Fruit fly (Drosophila melanogaster) S2 (cell line): Measurements from ENCODE around the gene Rac1.

Experiments
- CG8478 ChIP-seq: fragments of >200 bp; optimal IDR thresholded peaks from 2 replicates; lab custom pipeline; 2018
- CTCF ChIP-seq, 2 experiments: fragments of >200 bp; optimal IDR thresholded peaks; 2 replicates each; lab custom pipeline; 2018

Gene Rac1

DNA sequence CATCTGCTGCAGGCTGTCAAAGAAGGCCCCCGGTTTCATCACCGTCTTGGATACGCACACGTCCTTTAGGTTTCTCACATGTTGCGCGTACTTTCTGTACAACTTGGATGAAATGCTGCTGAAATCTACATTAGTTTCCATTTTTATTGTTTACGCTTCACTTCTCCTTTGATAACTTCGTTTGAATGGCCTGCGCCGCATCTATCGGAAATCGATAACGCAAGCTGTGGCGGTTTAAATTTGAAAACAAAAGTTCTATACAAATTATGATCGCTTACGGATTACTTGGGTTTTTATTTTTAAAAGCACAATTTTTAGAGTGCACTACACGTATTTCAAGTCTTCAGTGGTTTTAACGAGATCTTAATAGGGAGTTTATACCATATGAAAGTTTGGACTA lies 30.5 kb upstream of the Rac1 start, which contains the start of gene msd5:
Gene msd5 (minus strand): TSS at position 174 of the 400 bp plus-strand sequence.
- TF ChIP-seq CG8478 (lab: Kevin White, UChicago) (no peak), CTCF (optimal IDR thresholded peaks at IDR 0.05; lab: Kevin White, UChicago) (no peak)

- no peak for TF ChIP-seq CTCF (optimal IDR thresholded peaks at IDR 0.05; lab: Kevin White, UChicago)
- TF ChIP-seq CG8478 (lab: Kevin White, UChicago), result no peak
Observed at dm6 chr3L:1331542-1331941, 29.1 kb upstream of the Rac1 start, which contains the start of gene msd1. TSS of gene msd1 (plus strand) at chr3L:1331744.

DNA sequence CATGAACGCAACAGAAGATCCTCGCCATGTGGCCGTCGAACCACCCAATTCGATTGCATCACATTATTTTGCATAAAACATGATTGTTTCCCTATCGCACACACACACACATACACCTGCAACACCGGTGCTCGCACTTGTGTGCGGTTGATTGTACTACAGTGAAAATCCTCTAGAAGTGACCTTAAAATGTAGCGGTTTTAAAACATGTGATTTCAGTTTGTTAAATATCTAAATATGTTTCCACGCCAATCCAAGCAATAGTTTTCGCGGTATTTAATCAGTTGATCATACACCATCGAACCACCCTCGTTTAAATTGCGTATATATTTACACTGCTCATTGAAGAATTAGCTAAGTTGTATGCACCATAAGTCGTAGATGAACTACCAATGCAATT lies 27.9 kb upstream of the Rac1 start:
- TF ChIP-seq CG8478 (lab: Kevin White, UChicago) (no peak), CTCF (optimal IDR thresholded peaks at IDR 0.05; lab: Kevin White, UChicago) (no peak)

DNA sequence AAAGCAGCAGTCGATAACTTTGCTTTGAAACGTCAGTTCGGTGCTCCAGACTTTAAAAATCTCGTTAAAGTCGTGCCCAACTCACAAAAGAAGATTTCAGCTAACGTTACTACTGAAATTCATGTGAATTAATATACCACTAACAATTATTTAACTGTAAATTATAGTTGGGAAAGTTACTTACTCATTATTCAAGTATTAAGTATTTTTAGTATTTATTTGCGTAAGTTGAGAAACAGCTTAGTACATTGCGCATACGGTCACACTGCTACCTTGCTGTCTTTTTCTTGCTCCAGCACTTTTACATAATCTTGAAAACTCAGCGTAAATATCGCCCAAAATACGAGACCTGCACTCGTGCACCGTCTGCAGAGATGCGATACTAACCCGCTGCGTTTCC lies 27.2 kb upstream of the Rac1 start, which contains the start of gene ND-ACP:
Gene ND-ACP (plus strand): TSS at position 226 of the 400 bp plus-strand sequence.
- TF ChIP-seq CTCF (optimal IDR thresholded peaks at IDR 0.05; lab: Kevin White, UChicago), result no peak
- no peak for TF ChIP-seq CG8478 (lab: Kevin White, UChicago)

DNA sequence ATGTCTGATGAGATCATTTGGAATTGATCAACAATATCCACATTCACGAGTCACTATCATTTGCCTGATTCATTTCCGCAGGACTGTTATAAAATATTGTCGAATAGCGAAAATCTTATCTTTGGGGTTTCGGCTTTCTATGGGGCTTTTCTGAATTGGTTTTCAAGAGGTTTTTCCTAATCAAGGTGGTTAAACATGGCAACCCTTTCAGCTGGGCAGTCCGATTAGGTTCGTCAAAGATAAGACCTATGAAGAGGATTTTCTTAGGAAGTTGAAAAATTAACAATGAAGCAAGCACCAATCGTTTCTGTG lies 23.1 kb upstream of the Rac1 start:
- TF ChIP-seq CG8478 (lab: Kevin White, UChicago) (no peak), CTCF (optimal IDR thresholded peaks at IDR 0.05; lab: Kevin White, UChicago) (no peak)

dm6 chr3L:1324818-1325625 lies 22.5 kb upstream of the Rac1 start:
- no peak for TF ChIP-seq CG8478 (lab: Kevin White, UChicago)
- no peak for TF ChIP-seq CTCF (optimal IDR thresholded peaks at IDR 0.05; lab: Kevin White, UChicago)

DNA sequence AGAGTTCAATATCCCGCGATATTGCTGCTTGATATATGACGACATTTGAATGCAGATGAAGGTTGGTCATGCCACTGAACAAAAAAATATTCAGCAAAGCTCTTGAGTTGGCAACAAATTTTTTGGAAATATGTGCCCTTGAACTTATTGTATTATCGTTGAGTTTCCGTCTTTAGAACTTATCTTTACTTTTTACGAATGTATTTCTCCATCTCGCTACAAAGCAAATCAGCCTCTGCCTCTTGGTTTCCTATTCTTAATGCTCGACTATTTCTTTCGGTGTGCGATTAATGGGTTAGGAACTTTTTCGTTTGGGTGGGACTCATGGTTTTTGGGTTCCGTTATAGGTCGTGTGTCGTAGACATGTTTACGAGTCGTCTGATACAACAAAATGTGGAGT lies 20.7 kb upstream of the Rac1 start:
- TF ChIP-seq CG8478 (lab: Kevin White, UChicago), result no peak
- no peak for TF ChIP-seq CTCF (optimal IDR thresholded peaks at IDR 0.05; lab: Kevin White, UChicago)

- TF ChIP-seq CTCF (optimal IDR thresholded peaks at IDR 0.05; lab: Kevin White, UChicago) (no peak), CG8478 (lab: Kevin White, UChicago) (no peak)
Observed at dm6 chr3L:1322706-1323105, 20.2 kb upstream of the Rac1 start, which contains the start of gene CG9184. TSS of gene CG9184 (minus strand) at chr3L:1322806.

- TF ChIP-seq CTCF (optimal IDR thresholded peaks at IDR 0.05; lab: Kevin White, UChicago), result no peak
- TF ChIP-seq CG8478 (lab: Kevin White, UChicago), result no peak
Observed at dm6 chr3L:1322159-1322558, 19.7 kb upstream of the Rac1 start.

DNA sequence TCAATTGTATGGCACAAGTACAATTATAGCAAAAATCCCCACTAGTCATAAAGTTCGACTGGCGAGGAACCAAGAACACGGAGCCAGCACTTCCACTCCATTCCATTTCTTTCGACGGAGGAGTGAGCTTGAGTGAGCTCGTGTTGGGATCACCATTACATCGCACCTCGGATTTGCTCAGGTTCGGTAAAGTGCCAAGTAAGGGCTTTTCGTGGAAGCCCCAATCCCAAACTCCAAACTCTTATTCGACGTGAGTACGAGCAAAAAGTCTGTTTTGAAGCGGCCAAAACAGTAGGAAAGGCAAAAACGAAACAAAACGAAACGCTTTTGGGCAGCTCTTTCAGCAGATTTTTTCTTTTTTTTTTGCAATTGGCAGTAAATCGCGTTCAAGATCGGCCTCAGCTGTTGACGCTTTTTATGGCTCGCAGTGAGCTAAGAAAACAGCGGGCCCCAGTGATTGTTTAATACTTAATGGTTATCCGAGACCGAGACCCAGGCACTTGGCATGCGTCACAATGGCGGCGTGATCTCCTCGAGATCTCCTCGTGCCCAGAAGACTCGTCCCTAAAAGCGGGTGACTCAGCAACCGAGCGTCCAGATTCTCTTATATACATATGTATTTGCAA lies 18.6 kb upstream of the Rac1 start:
- no peak for TF ChIP-seq CG8478 (lab: Kevin White, UChicago)
- TF ChIP-seq CTCF (optimal IDR thresholded peaks at IDR 0.05; lab: Kevin White, UChicago), result no peak

DNA sequence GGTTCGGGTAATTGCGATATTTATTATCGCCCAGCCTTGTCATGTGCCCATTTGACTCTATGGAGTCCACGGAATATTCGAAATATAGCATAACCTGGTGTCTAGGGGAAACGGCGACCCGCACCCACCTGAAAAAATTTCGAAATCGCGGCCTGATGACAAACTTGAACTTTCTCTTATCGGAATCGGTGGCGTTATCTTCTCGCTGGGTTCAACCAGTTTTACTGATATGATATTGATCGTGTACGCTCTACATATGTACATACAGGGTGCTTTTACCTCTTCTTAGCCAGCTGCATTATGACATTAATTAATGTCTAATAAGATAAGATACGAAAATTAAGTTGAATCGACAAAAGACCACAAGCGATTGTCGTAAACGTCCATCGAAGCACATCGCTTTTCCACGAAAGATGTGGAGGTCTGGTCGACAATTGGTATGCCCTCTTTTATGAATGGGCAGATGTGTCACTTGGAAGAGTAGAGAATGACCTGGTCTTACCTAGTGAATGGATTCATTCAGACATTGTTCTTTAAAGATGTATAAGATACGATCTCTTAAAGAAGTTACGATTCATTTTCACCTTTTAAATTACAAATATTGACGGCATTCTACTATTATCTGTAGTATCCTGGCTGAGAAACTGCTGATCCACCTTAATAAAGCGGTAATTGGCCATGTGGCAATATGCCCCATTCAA lies 17.9 kb upstream of the Rac1 start:
- no peak for TF ChIP-seq CTCF (optimal IDR thresholded peaks at IDR 0.05; lab: Kevin White, UChicago)

dm6 chr3L:1319097-1319725 lies 16.7 kb upstream of the Rac1 start:
- TF ChIP-seq CG8478 (lab: Kevin White, UChicago) (no peak), CTCF (optimal IDR thresholded peaks at IDR 0.05; lab: Kevin White, UChicago) (no peak)

- TF ChIP-seq CG8478 (lab: Kevin White, UChicago) (no peak), CTCF (optimal IDR thresholded peaks at IDR 0.05; lab: Kevin White, UChicago) (no peak)
Observed at dm6 chr3L:1318241-1318640, 15.8 kb upstream of the Rac1 start, which contains the start of gene Myo61F. TSS of gene Myo61F (plus strand) at chr3L:1318480.

DNA sequence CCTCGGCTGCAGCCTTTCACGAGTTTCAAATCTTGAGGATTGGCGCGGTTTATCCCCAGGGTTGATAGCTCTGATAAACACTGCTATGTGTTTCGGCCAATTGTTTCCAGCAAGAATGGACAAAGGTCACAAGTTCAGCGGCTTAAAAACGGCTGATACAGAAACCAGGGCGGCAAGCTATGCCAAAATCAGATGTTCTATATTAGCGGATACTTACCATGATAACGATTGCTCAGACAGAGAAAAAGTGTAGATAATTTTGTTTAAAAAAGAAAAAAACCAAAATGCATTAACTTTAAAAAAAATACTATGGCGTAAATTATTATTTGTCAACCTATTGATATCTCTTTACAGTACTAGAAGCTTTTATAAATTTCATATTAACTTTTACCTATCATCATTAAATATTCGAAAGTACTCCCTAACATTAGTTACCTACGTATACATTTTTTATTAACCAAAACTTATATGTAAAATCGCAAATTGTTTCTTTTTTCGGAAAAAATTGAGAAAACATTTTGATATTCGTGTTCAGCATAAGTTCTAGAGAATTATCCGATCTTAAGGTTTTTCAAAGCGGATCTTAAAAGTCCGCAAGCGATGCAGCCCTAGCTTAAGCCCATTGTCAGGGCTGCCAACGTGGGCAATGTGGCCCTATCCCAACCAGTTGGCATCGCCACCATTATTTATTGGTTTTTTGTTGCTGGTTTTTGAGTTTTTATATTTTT lies 10.7 kb upstream of the Rac1 start, which contains the start of the genes sturkopf and Herc4:
Gene sturkopf (minus strand): TSS at position 339 of the 728 bp plus-strand sequence.
Gene Herc4 (plus strand): TSS at position 658 of the 728 bp plus-strand sequence.
- TF ChIP-seq CTCF (optimal IDR thresholded peaks at IDR 0.05; lab: Kevin White, UChicago) (no peak), CG8478 (lab: Kevin White, UChicago) (no peak)
